Worm (Caenorhabditis elegans) whole organism, L4 larva: Measurements from ENCODE around the gene C49H3.6.

Experiments
- lsy-2 ChIP-seq, 2 experiments: fragments of 150-350 bp in 1 of 2; sonication (generic microtip) in 1 of 2; optimal IDR thresholded peaks; 2 replicates each; lab custom pipeline; 2014 to 2017; ENCODE audit warnings: missing biosample characterization in 2 of 2, missing genetic modification characterization in 2 of 2
- mdl-1 ChIP-seq, 2 experiments: fragments of 150-350 bp in 1 of 2; sonication (generic microtip) in 1 of 2; optimal IDR thresholded peaks; 2 replicates each; lab custom pipeline; 2014 to 2017; ENCODE audit warnings: missing biosample characterization in 2 of 2, missing genetic modification characterization in 2 of 2
- nhr-11 ChIP-seq: fragments of 150-350 bp; optimal IDR thresholded peaks from 2 replicates; lab custom pipeline; 2014; ENCODE audit warnings: missing biosample characterization, missing genetic modification characterization
- ztf-11 ChIP-seq: fragments of 150-350 bp; optimal IDR thresholded peaks from 2 replicates; lab custom pipeline; 2014; ENCODE audit warnings: missing biosample characterization, missing genetic modification characterization

- TF ChIP-seq mdl-1 (tag; optimal IDR thresholded peaks at IDR 0.05; lab: Kevin White, UChicago) = no peak
- TF ChIP-seq ztf-11 (tag; lab: Kevin White, UChicago) = no peak
- TF ChIP-seq nhr-11 (tag; lab: Kevin White, UChicago) = no peak
- TF ChIP-seq lsy-2 (tag; optimal IDR thresholded peaks at IDR 0.05; lab: Kevin White, UChicago) = no peak
Measured at ce11 chrIV:7906643-7907042, 3.1 kb downstream of the C49H3.6 start.
